Fruit fly (Drosophila melanogaster): Measurements from ENCODE around the gene Wnt10.
A peak's percentile ranks its signal among the peaks of the same experiment; 100 is the strongest.

Wnt10 gene

dm6 chr2L:7387813-7388558 is 24.8 kb downstream of the Wnt10 start, which contains the start of the genes CG5149 and gudu (continued):
- peak; percentile 95 for TF ChIP-seq Opbp (GFP tag; IDR thresholded peaks at IDR 0.05; ENCODE audit: partially characterized antibody)
- TF ChIP-seq Dip3 (GFP tag; optimal IDR thresholded peaks at IDR 0.05): no peak
- TF ChIP-seq fd3F (GFP tag; optimal IDR thresholded peaks at IDR 0.05): no peak
- TF ChIP-seq NC2α (GFP tag; optimal IDR thresholded peaks at IDR 0.05): no peak
- no peak for TF ChIP-seq CG6813 (GFP tag; optimal IDR thresholded peaks at IDR 0.05)
- no peak for TF ChIP-seq p53 (GFP tag; optimal IDR thresholded peaks at IDR 0.05)
- TF ChIP-seq cad (GFP tag; optimal IDR thresholded peaks at IDR 0.05): no peak
- TF ChIP-seq Atf3 (GFP tag; optimal IDR thresholded peaks at IDR 0.05): no peak
- no peak for TF ChIP-seq crc (GFP tag; optimal IDR thresholded peaks at IDR 0.05)
- no peak for TF ChIP-seq CG1024 (GFP tag; IDR thresholded peaks at IDR 0.05)
- no peak for TF ChIP-seq salm (tag; optimal IDR thresholded peaks at IDR 0.05)
- TF ChIP-seq Lhr (GFP tag; optimal IDR thresholded peaks at IDR 0.05): peak; percentile 51
- TF ChIP-seq ATbp (GFP tag; optimal IDR thresholded peaks at IDR 0.05): no peak
- TF ChIP-seq stc (GFP tag; IDR thresholded peaks at IDR 0.05): no peak
- no peak for TF ChIP-seq CG2120 (GFP tag; optimal IDR thresholded peaks at IDR 0.05)
- TF ChIP-seq stwl (tag; optimal IDR thresholded peaks at IDR 0.05): peak; percentile 72
- TF ChIP-seq E2f2 (GFP tag; IDR thresholded peaks at IDR 0.05): peak; percentile 52
- peak; percentile 51; the same call in 1 of the 2 replicates for TF ChIP-seq CG32532 (GFP tag; IDR thresholded peaks at IDR 0.05)
- TF ChIP-seq D19A (tag; optimal IDR thresholded peaks at IDR 0.05): no peak
- TF ChIP-seq CG4854 (GFP tag; optimal IDR thresholded peaks at IDR 0.05): no peak
- TF ChIP-seq CG8290 (GFP tag; optimal IDR thresholded peaks at IDR 0.05): peak; percentile 21
- no peak for TF ChIP-seq CG8290 (tag; optimal IDR thresholded peaks at IDR 0.05)
- TF ChIP-seq cato (GFP tag; optimal IDR thresholded peaks at IDR 0.05; ENCODE audit: borderline replicate concordance): no peak
- peak; percentile 94 for TF ChIP-seq Bgb (GFP tag; IDR thresholded peaks at IDR 0.05; ENCODE audit: partially characterized antibody)
- no peak for TF ChIP-seq CG4404 (GFP tag; IDR thresholded peaks at IDR 0.05)
- TF ChIP-seq pnt (GFP tag; optimal IDR thresholded peaks at IDR 0.05): no peak
- no peak for TF ChIP-seq pho (GFP tag; optimal IDR thresholded peaks at IDR 0.05)
- TF ChIP-seq CG6791 (GFP tag; IDR thresholded peaks at IDR 0.05; ENCODE audit: partially characterized antibody): peak; percentile 96
- no peak for TF ChIP-seq Atf-2 (GFP tag; optimal IDR thresholded peaks at IDR 0.05)
- TF ChIP-seq Deaf1 (tag; optimal IDR thresholded peaks at IDR 0.05): no peak
- TF ChIP-seq dpn (GFP tag; optimal IDR thresholded peaks at IDR 0.05): no peak
- no peak for TF ChIP-seq slp2 (GFP tag; optimal IDR thresholded peaks at IDR 0.05)
- no peak for TF ChIP-seq mirr (GFP tag; optimal IDR thresholded peaks at IDR 0.05)
- no peak for TF ChIP-seq CG1647 (GFP tag; optimal IDR thresholded peaks at IDR 0.05)
- no peak for TF ChIP-seq CG11456 (GFP tag; IDR thresholded peaks at IDR 0.05)
- peak; percentile 70 for TF ChIP-seq CG11504 (tag; optimal IDR thresholded peaks at IDR 0.05)
- no peak for TF ChIP-seq CG4707 (GFP tag; optimal IDR thresholded peaks at IDR 0.05)
- no peak for TF ChIP-seq en (GFP tag; optimal IDR thresholded peaks at IDR 0.05)
- no peak for TF ChIP-seq CG2678 (tag; optimal IDR thresholded peaks at IDR 0.05)
- TF ChIP-seq CG15269 (tag; optimal IDR thresholded peaks at IDR 0.05): no peak
- peak; percentile 73 for TF ChIP-seq Dref (GFP tag; IDR thresholded peaks at IDR 0.05)
- peak; percentile 2 for TF ChIP-seq CG13624 (GFP tag; optimal IDR thresholded peaks at IDR 0.05)
- 0 out of 3 replicates have a peak, but pooled peaks have one; percentile 34 for TF ChIP-seq Dbx (GFP tag; IDR thresholded peaks at IDR 0.05)
- no peak for TF ChIP-seq CG18599 (GFP tag; optimal IDR thresholded peaks at IDR 0.05)
- TF ChIP-seq Neu2 (GFP tag; optimal IDR thresholded peaks at IDR 0.05; ENCODE audit: borderline replicate concordance): peak; percentile 80
- TF ChIP-seq row (GFP tag; IDR thresholded peaks at IDR 0.05): peak; percentile 22; the same call in 1 of the 3 replicates
- no peak for TF ChIP-seq CG17359 (tag; optimal IDR thresholded peaks at IDR 0.05)
- TF ChIP-seq croc (GFP tag; conservative IDR thresholded peaks at IDR 0.05): no peak
- TF ChIP-seq dmrt11E (tag; optimal IDR thresholded peaks at IDR 0.05): no peak
- TF ChIP-seq sisA (GFP tag; IDR thresholded peaks at IDR 0.05): no peak; the same call in 1 of the 2 replicates
